Fruit fly (Drosophila melanogaster) whole organism, embryonic: ENCODE measurements around the gene PhKgamma.

Experiments
- Atf3 ChIP-seq: fragments of 200-800 bp; sonication (Bioruptor generic); optimal IDR thresholded peaks from 3 replicates; lab custom pipeline; 2016; ENCODE audit warnings: missing biosample characterization, missing genetic modification characterization
- Atf6 ChIP-seq: fragments of 200-800 bp; sonication (Bioruptor generic); IDR thresholded peaks from 2 replicates; pipeline ENCODE4 v1.3.6; 2022; ENCODE audit warnings: missing biosample characterization, missing genetic modification characterization
- Bgb ChIP-seq: fragments of 200-800 bp; sonication (Bioruptor generic); IDR thresholded peaks from 2 replicates; pipeline ENCODE4 v1.3.6; 2022; ENCODE audit warnings: missing biosample characterization, missing genetic modification characterization; ENCODE audit not compliant: partially characterized antibody
- Blimp-1 ChIP-seq: fragments of 200-800 bp; sonication (Bioruptor generic); optimal IDR thresholded peaks from 3 replicates; lab custom pipeline; 2018; ENCODE audit warnings: missing biosample characterization, missing genetic modification characterization, mild to moderate bottlenecking, moderate library complexity, missing genetic modification reagents
- CG10209 ChIP-seq: fragments of 200-800 bp; sonication (Bioruptor generic); optimal IDR thresholded peaks from 3 replicates; lab custom pipeline; 2017; ENCODE audit warnings: missing biosample characterization, mild to moderate bottlenecking, missing genetic modification characterization, missing genetic modification reagents
- CG10267 ChIP-seq: fragments of 200-800 bp; sonication (Bioruptor generic); optimal IDR thresholded peaks from 2 replicates; lab custom pipeline; 2018; ENCODE audit warnings: missing biosample characterization, mild to moderate bottlenecking, missing genetic modification characterization, moderate library complexity
- CG10959 ChIP-seq: fragments of 200-800 bp; sonication (Bioruptor generic); IDR thresholded peaks from 2 replicates; pipeline ENCODE4 v1.3.6; 2022; ENCODE audit warnings: missing biosample characterization, missing genetic modification characterization
- CG12155 ChIP-seq: fragments of 200-800 bp; sonication (Bioruptor generic); optimal IDR thresholded peaks from 3 replicates; lab custom pipeline; 2016; ENCODE audit warnings: missing biosample characterization, missing genetic modification characterization
- CG12391 ChIP-seq: fragments of 200-800 bp; sonication (Bioruptor generic); optimal IDR thresholded peaks from 3 replicates; lab custom pipeline; 2018; ENCODE audit warnings: missing biosample characterization, mild to moderate bottlenecking, missing genetic modification characterization, moderate library complexity
- CG15269 ChIP-seq: fragments of 200-800 bp; sonication (Bioruptor generic); optimal IDR thresholded peaks from 2 replicates; lab custom pipeline; 2018; ENCODE audit warnings: missing biosample characterization, mild to moderate bottlenecking, missing genetic modification characterization, moderate library complexity
- CG1647 ChIP-seq: fragments of 200-800 bp; sonication (Bioruptor generic); optimal IDR thresholded peaks from 3 replicates; lab custom pipeline; 2016; ENCODE audit warnings: missing biosample characterization, missing genetic modification characterization
- CG16813 ChIP-seq: fragments of 200-800 bp; sonication (Bioruptor generic); IDR thresholded peaks from 3 replicates; pipeline ENCODE4 v1.3.6; 2022; ENCODE audit warnings: missing biosample characterization, missing genetic modification characterization; ENCODE audit not compliant: partially characterized antibody
- CG17186 ChIP-seq: fragments of 200-800 bp; sonication (Bioruptor generic); optimal IDR thresholded peaks from 3 replicates; lab custom pipeline; 2017; ENCODE audit warnings: missing biosample characterization, missing genetic modification reagents, missing genetic modification characterization
- CG17829 ChIP-seq: fragments of 200-800 bp; optimal IDR thresholded peaks from 2 replicates; lab custom pipeline; 2019; ENCODE audit warnings: missing biosample characterization, mild to moderate bottlenecking, missing genetic modification characterization, moderate library complexity
- CG17912 ChIP-seq: fragments of 200-800 bp; sonication (Bioruptor generic); optimal IDR thresholded peaks from 2 replicates; lab custom pipeline; 2018; ENCODE audit warnings: missing biosample characterization, mild to moderate bottlenecking, missing genetic modification characterization
- CG31365 ChIP-seq: fragments of 200-800 bp; sonication (Bioruptor generic); optimal IDR thresholded peaks from 2 replicates; lab custom pipeline; 2018; ENCODE audit warnings: missing biosample characterization, mild to moderate bottlenecking, missing genetic modification characterization
- CG3163 ChIP-seq: fragments of 200-800 bp; sonication (Bioruptor generic); optimal IDR thresholded peaks from 3 replicates; lab custom pipeline; 2016; ENCODE audit warnings: missing biosample characterization, missing genetic modification characterization
- CG3407 ChIP-seq: fragments of 200-800 bp; sonication (Bioruptor generic); optimal IDR thresholded peaks from 2 replicates; lab custom pipeline; 2018; ENCODE audit warnings: missing biosample characterization, mild to moderate bottlenecking, missing genetic modification characterization
- CG6854 ChIP-seq: fragments of 200-800 bp; sonication (Bioruptor generic); optimal IDR thresholded peaks from 3 replicates; lab custom pipeline; 2017; ENCODE audit warnings: missing biosample characterization, mild to moderate bottlenecking, missing genetic modification characterization
- CG7928 ChIP-seq: fragments of 200-800 bp; sonication (Bioruptor generic); optimal IDR thresholded peaks from 2 replicates; lab custom pipeline; 2017; ENCODE audit warnings: missing biosample characterization, mild to moderate bottlenecking, missing genetic modification characterization
- CG9797 ChIP-seq: fragments of 200-800 bp; sonication (Bioruptor generic); optimal IDR thresholded peaks from 3 replicates; lab custom pipeline; 2018; ENCODE audit warnings: missing biosample characterization, mild to moderate bottlenecking, missing genetic modification characterization
- Camta ChIP-seq: fragments of 200-800 bp; sonication (Bioruptor generic); optimal IDR thresholded peaks from 2 replicates; lab custom pipeline; 2016; ENCODE audit warnings: missing biosample characterization, missing genetic modification characterization
- D ChIP-seq, 2 experiments: fragments of 200-800 bp in 1 of 2; fragments of >200 bp in 1 of 2; sonication (Bioruptor generic) in 1 of 2; optimal IDR thresholded peaks; 2 replicates in 1 of 2; 3 replicates in 1 of 2; lab custom pipeline; 2017; ENCODE audit warnings: mild to moderate bottlenecking in 1 of 2, missing biosample characterization in 1 of 2, missing genetic modification characterization in 1 of 2, missing genetic modification reagents in 1 of 2
- Ets65A ChIP-seq: fragments of 200-800 bp; sonication (Bioruptor generic); peaks from one replicate; lab custom pipeline; 2016; ENCODE audit warnings: missing biosample characterization, missing genetic modification characterization
- Gug ChIP-seq: fragments of 200-800 bp; sonication (Bioruptor generic); IDR thresholded peaks from 4 replicates; pipeline ENCODE4 v1.3.6; 2022; ENCODE audit warnings: missing biosample characterization, missing genetic modification characterization
- H15 ChIP-seq: fragments of 200-800 bp; sonication (Bioruptor generic); IDR thresholded peaks from 3 replicates; pipeline ENCODE4 v1.3.6; 2022; ENCODE audit warnings: missing biosample characterization, missing genetic modification characterization
- HLH4C ChIP-seq: fragments of 200-800 bp; sonication (Bioruptor generic); IDR thresholded peaks from 3 replicates; pipeline ENCODE4 v1.3.6; 2022; ENCODE audit warnings: missing biosample characterization, missing genetic modification characterization; ENCODE audit not compliant: partially characterized antibody
- Lhr ChIP-seq: fragments of 200-800 bp; sonication (Bioruptor generic); optimal IDR thresholded peaks from 3 replicates; lab custom pipeline; 2017; ENCODE audit warnings: mild to moderate bottlenecking, missing biosample characterization, missing genetic modification reagents, missing genetic modification characterization
- Myb ChIP-seq: fragments of 200-800 bp; sonication (Bioruptor generic); optimal IDR thresholded peaks from 2 replicates; lab custom pipeline; 2016; ENCODE audit warnings: missing biosample characterization, missing genetic modification characterization
- Nf-YC ChIP-seq: fragments of 200-800 bp; optimal IDR thresholded peaks from 3 replicates; lab custom pipeline; 2019; ENCODE audit warnings: missing biosample characterization, mild to moderate bottlenecking, missing genetic modification characterization, moderate library complexity
- Rfx ChIP-seq: fragments of 200-800 bp; sonication (Bioruptor generic); IDR thresholded peaks from 2 replicates; pipeline ENCODE4 v1.3.6; 2022; ENCODE audit warnings: missing biosample characterization, missing genetic modification characterization
- Side ChIP-seq: fragments of 200-800 bp; sonication (Bioruptor generic); optimal IDR thresholded peaks from 2 replicates; lab custom pipeline; 2016; ENCODE audit warnings: missing biosample characterization, missing genetic modification characterization
- Taf1 ChIP-seq: fragments of 200-800 bp; sonication (Bioruptor generic); IDR thresholded peaks from 2 replicates; pipeline ENCODE4 v1.3.6; 2022; ENCODE audit warnings: missing biosample characterization, missing genetic modification characterization
- bsh ChIP-seq, 2 experiments: fragments of 200-800 bp; sonication (Bioruptor generic); optimal IDR thresholded peaks; 2 replicates each; lab custom pipeline; 2017 to 2018; ENCODE audit warnings: mild to moderate bottlenecking in 2 of 2, missing biosample characterization in 2 of 2, missing genetic modification characterization in 2 of 2, moderate library complexity in 1 of 2
- cg ChIP-seq: fragments of 200-800 bp; sonication (Bioruptor generic); optimal IDR thresholded peaks from 3 replicates; lab custom pipeline; 2019; ENCODE audit warnings: missing biosample characterization, mild to moderate bottlenecking, missing genetic modification characterization, moderate library complexity
- corto ChIP-seq: fragments of 200-800 bp; sonication (Bioruptor generic); optimal IDR thresholded peaks from 2 replicates; lab custom pipeline; 2016; ENCODE audit warnings: missing biosample characterization, mild to moderate bottlenecking, missing genetic modification characterization, moderate library complexity
- dmrt99B ChIP-seq: fragments of 200-800 bp; sonication (Bioruptor generic); optimal IDR thresholded peaks from 2 replicates; lab custom pipeline; 2018; ENCODE audit warnings: missing biosample characterization, mild to moderate bottlenecking, missing genetic modification characterization, moderate library complexity
- gcm ChIP-seq: fragments of 200-800 bp; sonication (Bioruptor generic); optimal IDR thresholded peaks from 2 replicates; lab custom pipeline; 2019; ENCODE audit warnings: missing biosample characterization, mild to moderate bottlenecking, missing genetic modification characterization, moderate library complexity
- gfzf ChIP-seq: fragments of 200-800 bp; sonication (Bioruptor generic); optimal IDR thresholded peaks from 2 replicates; lab custom pipeline; 2016; ENCODE audit warnings: missing biosample characterization, mild to moderate bottlenecking, missing genetic modification characterization, moderate library complexity
- jumu ChIP-seq: fragments of 200-800 bp; sonication (Bioruptor generic); optimal IDR thresholded peaks from 3 replicates; lab custom pipeline; 2016; ENCODE audit warnings: missing biosample characterization, missing genetic modification characterization
- nom ChIP-seq: fragments of 200-800 bp; sonication (Bioruptor generic); optimal IDR thresholded peaks from 2 replicates; lab custom pipeline; 2017; ENCODE audit warnings: missing biosample characterization, missing genetic modification characterization, mild to moderate bottlenecking, moderate library complexity, missing genetic modification reagents
- rib ChIP-seq: fragments of 200-800 bp; sonication (Bioruptor generic); IDR thresholded peaks from 2 replicates; pipeline ENCODE4 v1.3.6; 2022; ENCODE audit warnings: missing biosample characterization, missing genetic modification characterization
- run ChIP-seq: fragments of 200-800 bp; sonication (Bioruptor generic); optimal IDR thresholded peaks from 3 replicates; lab custom pipeline; 2018; ENCODE audit warnings: missing biosample characterization, mild to moderate bottlenecking, missing genetic modification characterization
- slbo ChIP-seq: fragments of 200-800 bp; sonication (Bioruptor generic); IDR thresholded peaks from 2 replicates; pipeline ENCODE4 v1.3.6; 2022; ENCODE audit warnings: missing biosample characterization, missing genetic modification characterization
- stwl ChIP-seq: fragments of 200-800 bp; sonication (Bioruptor generic); optimal IDR thresholded peaks from 3 replicates; lab custom pipeline; 2018; ENCODE audit warnings: missing biosample characterization, mild to moderate bottlenecking, missing genetic modification characterization, moderate library complexity
- unc-4 ChIP-seq: fragments of 200-800 bp; sonication (Bioruptor generic); IDR thresholded peaks from 2 replicates; pipeline ENCODE4 v1.3.6; 2022; ENCODE audit warnings: missing biosample characterization, missing genetic modification characterization; ENCODE audit not compliant: partially characterized antibody
- zfh1 ChIP-seq: fragments of 200-800 bp; sonication (Bioruptor generic); IDR thresholded peaks from 3 replicates; pipeline ENCODE4 v1.3.6; 2022; ENCODE audit warnings: missing biosample characterization, missing genetic modification characterization

PhKgamma gene

dm6 chrX:11694959-11695882, at the start of gene PhKgamma (continued):
- no peak for TF ChIP-seq dmrt99B (tag; lab: Kevin White, UChicago)
- TF ChIP-seq jumu = peak; percentile 45
- TF ChIP-seq H15 = no peak; the same call in 2 of the 3 replicates
- TF ChIP-seq CG17186 (GFP tag; lab: Kevin White, UChicago) = no peak
- TF ChIP-seq Bgb (GFP tag; lab: Robert Waterston, UW) = peak; percentile 97
- TF ChIP-seq Ets65A (GFP tag; lab: Kevin White, UChicago) = peak; percentile 80
- TF ChIP-seq gfzf (GFP tag; lab: Kevin White, UChicago) = peak; percentile 69
- peak; percentile 32 for TF ChIP-seq CG31365 (tag; lab: Kevin White, UChicago)
- no peak for TF ChIP-seq Taf1 (GFP tag; lab: Robert Waterston, UW)
- no peak; the same call in 3 of the 4 replicates for TF ChIP-seq Gug (GFP tag; lab: Robert Waterston, UW)
- peak; percentile 46 for TF ChIP-seq CG12391 (tag; lab: Kevin White, UChicago)
- TF ChIP-seq Camta (GFP tag; lab: Kevin White, UChicago) = no peak
- no peak for TF ChIP-seq Atf3 (GFP tag; lab: Kevin White, UChicago)
- no peak for TF ChIP-seq CG10959 (GFP tag; lab: Robert Waterston, UW)
- peak; percentile 82 for TF ChIP-seq nom
- no peak for TF ChIP-seq CG1647 (GFP tag; lab: Kevin White, UChicago)
- peak; percentile 87 for TF ChIP-seq HLH4C (GFP tag; lab: Robert Waterston, UW)
- no peak for TF ChIP-seq corto (GFP tag; lab: Kevin White, UChicago)
- peak; percentile 21 for TF ChIP-seq Nf-YC
- TF ChIP-seq CG6854 = peak; percentile 33
- TF ChIP-seq zfh1 (GFP tag; lab: Robert Waterston, UW) = 0 out of 3 replicates have a peak, but pooled peaks have one; percentile 15
- TF ChIP-seq CG7928 (GFP tag; lab: Kevin White, UChicago) = peak; percentile 93
- TF ChIP-seq unc-4 (GFP tag; lab: Robert Waterston, UW) = peak; percentile 92
- TF ChIP-seq CG10267 (tag; lab: Kevin White, UChicago) = peak; percentile 64
- peak; percentile 37 for TF ChIP-seq CG12155 (GFP tag; lab: Kevin White, UChicago)
- peak; percentile 52 for TF ChIP-seq Rfx (GFP tag; lab: Robert Waterston, UW)
- TF ChIP-seq CG17829 (tag; lab: Kevin White, UChicago) = peak; percentile 54
- TF ChIP-seq D (optimal IDR thresholded peaks at IDR 0.05; lab: Kevin White, UChicago) = peak; percentile 86
- TF ChIP-seq D (GFP tag; optimal IDR thresholded peaks at IDR 0.05; lab: Kevin White, UChicago) = no peak
- TF ChIP-seq slbo (GFP tag; lab: Robert Waterston, UW) = peak; percentile 41
- TF ChIP-seq stwl (tag; lab: Kevin White, UChicago) = peak; percentile 70
- no peak for TF ChIP-seq CG3407 (GFP tag; lab: Kevin White, UChicago)
- no peak for TF ChIP-seq CG15269 (tag; lab: Kevin White, UChicago)
- peak; percentile 33; the same call in 1 of the 2 replicates for TF ChIP-seq rib (GFP tag; lab: Robert Waterston, UW)
- TF ChIP-seq run (tag; lab: Kevin White, UChicago) = no peak
- TF ChIP-seq Blimp-1 = no peak
- TF ChIP-seq Side (GFP tag; lab: Kevin White, UChicago) = peak; percentile 2
- peak; percentile 93 for TF ChIP-seq CG16813 (GFP tag; lab: Robert Waterston, UW)
- peak; percentile 97 for TF ChIP-seq cg
- peak; percentile 91 for TF ChIP-seq Myb (GFP tag; lab: Kevin White, UChicago)
- peak; percentile 1 for TF ChIP-seq CG3163 (GFP tag; lab: Kevin White, UChicago)
- peak; percentile 44 for TF ChIP-seq CG9797 (GFP tag; lab: Kevin White, UChicago)
- TF ChIP-seq CG17912 (GFP tag; lab: Kevin White, UChicago) = peak; percentile 45
- no peak for TF ChIP-seq Atf6 (GFP tag; lab: Robert Waterston, UW)
- TF ChIP-seq bsh (GFP tag; optimal IDR thresholded peaks at IDR 0.05; lab: Kevin White, UChicago) = peak; percentile 15 to 56
- TF ChIP-seq Lhr = peak; percentile 86
- no peak for TF ChIP-seq CG10209 (GFP tag; lab: Kevin White, UChicago)
- TF ChIP-seq gcm (GFP tag; lab: Kevin White, UChicago) = peak; percentile 55
